Fruit fly (Drosophila melanogaster) whole organism, embryonic: Measurements from ENCODE around the gene Arpc3A.

Source experiments
- Asciz ChIP-seq: fragments of 200-800 bp; sonication (Bioruptor generic); optimal IDR thresholded peaks from 2 replicates; lab custom pipeline; 2017; ENCODE audit warnings: missing biosample characterization, mild to moderate bottlenecking, missing genetic modification characterization, missing genetic modification reagents
- CG10147 ChIP-seq: fragments of 200-800 bp; sonication (Bioruptor generic); optimal IDR thresholded peaks from 2 replicates; lab custom pipeline; 2019; ENCODE audit warnings: missing biosample characterization, mild to moderate bottlenecking, missing genetic modification characterization, moderate library complexity
- CG1024 ChIP-seq: fragments of 200-800 bp; sonication (Bioruptor generic); IDR thresholded peaks from 2 replicates; pipeline ENCODE4 v1.3.6; 2022; ENCODE audit warnings: missing biosample characterization, missing genetic modification characterization
- CG11560 ChIP-seq: fragments of 200-800 bp; sonication (Bioruptor generic); IDR thresholded peaks from 3 replicates; pipeline ENCODE4 v1.3.6; 2022; ENCODE audit warnings: missing biosample characterization, missing genetic modification characterization
- CG11695 ChIP-seq: fragments of 200-800 bp; sonication (Bioruptor generic); IDR thresholded peaks from 3 replicates; pipeline ENCODE4 v1.3.6; 2022; ENCODE audit warnings: missing biosample characterization, missing genetic modification characterization
- CG12299 ChIP-seq: fragments of 200-800 bp; sonication (Bioruptor generic); optimal IDR thresholded peaks from 2 replicates; lab custom pipeline; 2018; ENCODE audit warnings: missing biosample characterization, mild to moderate bottlenecking, missing genetic modification characterization
- CG14441 ChIP-seq: fragments of 200-800 bp; sonication (Bioruptor generic); IDR thresholded peaks from 2 replicates; pipeline ENCODE4 v1.3.6; 2022; ENCODE audit warnings: missing biosample characterization, missing genetic modification characterization
- CG14860 ChIP-seq: fragments of 200-800 bp; sonication (Bioruptor generic); IDR thresholded peaks from 3 replicates; pipeline ENCODE4 v1.3.6; 2022; ENCODE audit warnings: missing biosample characterization, missing genetic modification characterization; ENCODE audit not compliant: partially characterized antibody
- CG16813 ChIP-seq: fragments of 200-800 bp; sonication (Bioruptor generic); IDR thresholded peaks from 3 replicates; pipeline ENCODE4 v1.3.6; 2022; ENCODE audit warnings: missing biosample characterization, missing genetic modification characterization; ENCODE audit not compliant: partially characterized antibody
- CG18476 ChIP-seq: fragments of 200-800 bp; sonication (Bioruptor generic); optimal IDR thresholded peaks from 2 replicates; lab custom pipeline; 2016; ENCODE audit warnings: missing biosample characterization, mild to moderate bottlenecking, missing genetic modification characterization
- CG2120 ChIP-seq: fragments of 200-800 bp; sonication (Bioruptor generic); optimal IDR thresholded peaks from 3 replicates; lab custom pipeline; 2016; ENCODE audit warnings: missing biosample characterization, missing genetic modification characterization
- CG2199 ChIP-seq: fragments of 200-800 bp; sonication (Bioruptor generic); IDR thresholded peaks from 3 replicates; pipeline ENCODE4 v1.3.6; 2022; ENCODE audit warnings: missing biosample characterization, missing genetic modification characterization
- CG31441 ChIP-seq: fragments of 200-800 bp; sonication (Bioruptor generic); IDR thresholded peaks from 2 replicates; pipeline ENCODE4 v1.3.6; 2022; ENCODE audit warnings: missing biosample characterization, missing genetic modification characterization
- CG34376 ChIP-seq: fragments of 200-800 bp; sonication (Bioruptor generic); optimal IDR thresholded peaks from 2 replicates; lab custom pipeline; 2018; ENCODE audit warnings: missing biosample characterization, mild to moderate bottlenecking, missing genetic modification characterization
- CG34422 ChIP-seq: fragments of 200-800 bp; sonication (Bioruptor generic); IDR thresholded peaks from 3 replicates; pipeline ENCODE4 v1.3.6; 2022; ENCODE audit warnings: missing biosample characterization, missing genetic modification characterization
- CG42726 ChIP-seq: fragments of 200-800 bp; sonication (Bioruptor generic); IDR thresholded peaks from 2 replicates; pipeline ENCODE4 v1.3.6; 2022; ENCODE audit warnings: missing biosample characterization, missing genetic modification characterization; ENCODE audit not compliant: partially characterized antibody
- CG4730 ChIP-seq: fragments of 200-800 bp; sonication (Bioruptor generic); IDR thresholded peaks from 2 replicates; pipeline ENCODE4 v1.3.6; 2022; ENCODE audit warnings: missing biosample characterization, missing genetic modification characterization
- CG4820 ChIP-seq: fragments of 200-800 bp; sonication (Bioruptor generic); optimal IDR thresholded peaks from 3 replicates; lab custom pipeline; 2016; ENCODE audit warnings: missing biosample characterization, missing genetic modification characterization
- CG6765 ChIP-seq: fragments of 200-800 bp; sonication (Bioruptor generic); optimal IDR thresholded peaks from 3 replicates; lab custom pipeline; 2017; ENCODE audit warnings: missing biosample characterization, mild to moderate bottlenecking, missing genetic modification characterization
- CG7372 ChIP-seq: fragments of 200-800 bp; sonication (Bioruptor generic); IDR thresholded peaks from 2 replicates; pipeline ENCODE4 v1.3.6; 2022; ENCODE audit warnings: missing biosample characterization, missing genetic modification characterization
- CG7745 ChIP-seq: fragments of 200-800 bp; sonication (Bioruptor generic); optimal IDR thresholded peaks from 2 replicates; lab custom pipeline; 2018; ENCODE audit warnings: missing biosample characterization, mild to moderate bottlenecking, missing genetic modification characterization, moderate library complexity
- CG8765 ChIP-seq: fragments of 200-800 bp; sonication (Bioruptor generic); IDR thresholded peaks from 2 replicates; pipeline ENCODE4 v1.3.6; 2022; ENCODE audit warnings: missing biosample characterization, missing genetic modification characterization
- Camta ChIP-seq: fragments of 200-800 bp; sonication (Bioruptor generic); optimal IDR thresholded peaks from 2 replicates; lab custom pipeline; 2016; ENCODE audit warnings: missing biosample characterization, missing genetic modification characterization
- Dbx ChIP-seq: fragments of 200-800 bp; sonication (Bioruptor generic); IDR thresholded peaks from 3 replicates; pipeline ENCODE4 v1.3.6; 2022; ENCODE audit warnings: missing biosample characterization, missing genetic modification characterization
- Dll ChIP-seq: fragments of 200-800 bp; sonication (Bioruptor generic); IDR thresholded peaks from 4 replicates; pipeline ENCODE4 v1.3.6; 2022; ENCODE audit warnings: missing biosample characterization, missing genetic modification characterization; ENCODE audit not compliant: partially characterized antibody
- E2f1 ChIP-seq: fragments of 200-800 bp; sonication (Bioruptor generic); IDR thresholded peaks from 2 replicates; pipeline ENCODE4 v1.3.6; 2022; ENCODE audit warnings: missing biosample characterization, missing genetic modification characterization
- Fer1 ChIP-seq: fragments of 200-800 bp; sonication (Bioruptor generic); optimal IDR thresholded peaks from 2 replicates; lab custom pipeline; 2017; ENCODE audit warnings: missing biosample characterization, mild to moderate bottlenecking, missing genetic modification characterization
- Fer2 ChIP-seq: fragments of 200-800 bp; sonication (Bioruptor generic); optimal IDR thresholded peaks from 2 replicates; lab custom pipeline; 2018; ENCODE audit warnings: missing biosample characterization, mild to moderate bottlenecking, missing genetic modification characterization, moderate library complexity
- HLH3B ChIP-seq: fragments of 200-800 bp; sonication (Bioruptor generic); IDR thresholded peaks from 2 replicates; pipeline ENCODE4 v1.3.6; 2022; ENCODE audit warnings: missing biosample characterization, missing genetic modification characterization
- Hmr ChIP-seq: fragments of 200-800 bp; sonication (Bioruptor generic); optimal IDR thresholded peaks from 3 replicates; lab custom pipeline; 2017; ENCODE audit warnings: mild to moderate bottlenecking, missing biosample characterization, missing genetic modification reagents, missing genetic modification characterization
- Hsf ChIP-seq: fragments of 200-800 bp; sonication (Bioruptor generic); optimal IDR thresholded peaks from 3 replicates; lab custom pipeline; 2016; ENCODE audit warnings: missing biosample characterization, missing genetic modification characterization
- Myb ChIP-seq: fragments of 200-800 bp; sonication (Bioruptor generic); optimal IDR thresholded peaks from 2 replicates; lab custom pipeline; 2016; ENCODE audit warnings: missing biosample characterization, missing genetic modification characterization
- Sry-β ChIP-seq: fragments of 200-800 bp; sonication (Bioruptor generic); optimal IDR thresholded peaks from 2 replicates; lab custom pipeline; 2018; ENCODE audit warnings: missing biosample characterization, mild to moderate bottlenecking, missing genetic modification characterization, moderate library complexity
- Sry-δ ChIP-seq: fragments of 200-800 bp; sonication (Bioruptor generic); optimal IDR thresholded peaks from 2 replicates; lab custom pipeline; 2016; ENCODE audit warnings: missing biosample characterization, missing genetic modification characterization
- amos ChIP-seq: fragments of 200-800 bp; sonication (Bioruptor generic); IDR thresholded peaks from 2 replicates; pipeline ENCODE4 v1.3.6; 2022; ENCODE audit warnings: missing biosample characterization, missing genetic modification characterization; ENCODE audit not compliant: partially characterized antibody
- dysf ChIP-seq: fragments of 200-800 bp; sonication (Bioruptor generic); IDR thresholded peaks from 3 replicates; pipeline ENCODE4 v1.3.6; 2022; ENCODE audit warnings: missing biosample characterization, missing genetic modification characterization
- ftz-f1 ChIP-seq: fragments of 200-800 bp; sonication (Bioruptor generic); optimal IDR thresholded peaks from 2 replicates; lab custom pipeline; 2016; ENCODE audit warnings: missing biosample characterization, missing genetic modification characterization
- gcm2 ChIP-seq: fragments of 200-800 bp; sonication (Bioruptor generic); optimal IDR thresholded peaks from 2 replicates; lab custom pipeline; 2016; ENCODE audit warnings: missing biosample characterization, missing genetic modification characterization
- gsb-n ChIP-seq: fragments of 200-800 bp; sonication (Bioruptor generic); optimal IDR thresholded peaks from 3 replicates; lab custom pipeline; 2018; ENCODE audit warnings: missing biosample characterization, mild to moderate bottlenecking, missing genetic modification characterization
- hb ChIP-seq: fragments of 200-800 bp; sonication (Bioruptor generic); IDR thresholded peaks from 3 replicates; pipeline ENCODE4 v1.3.6; 2022; ENCODE audit warnings: missing biosample characterization, missing genetic modification characterization; ENCODE audit not compliant: partially characterized antibody
- insv ChIP-seq, 2 experiments: fragments of 200-800 bp; sonication (Bioruptor generic); optimal IDR thresholded peaks; 3 replicates each; lab custom pipeline; 2016 to 2018; ENCODE audit warnings: missing biosample characterization in 2 of 2, missing genetic modification characterization in 2 of 2
- inv ChIP-seq: fragments of 200-800 bp; sonication (Bioruptor generic); IDR thresholded peaks from 2 replicates; pipeline ENCODE4 v1.3.6; 2022; ENCODE audit warnings: missing biosample characterization, missing genetic modification characterization; ENCODE audit not compliant: partially characterized antibody
- oc ChIP-seq: fragments of 200-800 bp; sonication (Bioruptor generic); optimal IDR thresholded peaks from 2 replicates; lab custom pipeline; 2018; ENCODE audit warnings: missing biosample characterization, mild to moderate bottlenecking, missing genetic modification characterization, moderate library complexity
- pnt ChIP-seq: fragments of 200-800 bp; sonication (Bioruptor generic); optimal IDR thresholded peaks from 3 replicates; lab custom pipeline; 2016; ENCODE audit warnings: missing biosample characterization, missing genetic modification characterization
- slbo ChIP-seq: fragments of 200-800 bp; sonication (Bioruptor generic); IDR thresholded peaks from 2 replicates; pipeline ENCODE4 v1.3.6; 2022; ENCODE audit warnings: missing biosample characterization, missing genetic modification characterization
- tin ChIP-seq: fragments of 200-800 bp; sonication (Bioruptor generic); optimal IDR thresholded peaks from 3 replicates; lab custom pipeline; 2016; ENCODE audit warnings: missing biosample characterization, missing genetic modification characterization
- vnd ChIP-seq: fragments of 200-800 bp; sonication (Bioruptor generic); IDR thresholded peaks from 3 replicates; pipeline ENCODE4 v1.3.6; 2022; ENCODE audit warnings: missing biosample characterization, missing genetic modification characterization; ENCODE audit not compliant: partially characterized antibody

Gene Arpc3A

DNA sequence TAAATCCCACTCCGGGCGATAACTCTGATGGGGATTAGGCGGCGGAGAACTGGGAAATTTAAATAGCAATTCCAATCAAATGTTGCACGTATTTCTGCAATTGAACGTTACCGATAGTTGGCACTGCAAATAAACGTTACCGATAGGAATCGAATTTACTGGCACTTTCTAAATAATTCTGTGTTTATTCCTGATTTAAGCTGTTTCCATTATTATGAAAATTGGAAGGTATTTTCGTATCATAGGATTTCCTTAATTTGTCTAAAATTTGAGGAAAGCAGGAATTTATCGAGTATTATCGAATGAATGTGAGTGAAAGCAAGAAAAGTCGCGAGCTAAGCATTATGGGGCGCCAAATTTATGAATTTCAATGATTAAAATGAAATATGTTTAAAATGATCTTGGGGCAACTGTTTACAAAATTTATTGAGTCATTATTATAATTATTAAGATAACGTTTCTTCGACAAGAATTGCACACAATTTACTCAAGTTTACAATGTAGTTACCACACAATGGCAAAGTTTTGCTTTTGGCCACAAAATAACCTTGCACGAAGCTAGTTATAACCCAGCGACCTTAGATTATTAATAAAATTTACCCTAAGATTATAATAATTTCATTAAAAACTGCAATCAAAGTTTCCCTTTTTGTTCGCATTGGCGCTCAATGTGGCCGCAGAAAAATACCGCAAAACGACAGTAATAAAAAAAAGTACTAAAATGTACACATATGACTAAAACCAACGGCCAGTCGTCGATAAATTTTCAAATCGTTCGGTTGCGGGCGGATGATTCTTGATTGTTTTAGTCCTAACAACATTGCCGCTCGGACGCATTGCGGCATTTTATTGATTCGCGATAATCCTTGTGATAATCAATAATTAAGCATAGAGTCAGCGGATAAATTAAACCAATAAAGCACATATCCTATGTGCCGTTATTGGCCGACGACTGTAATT, 30.7 kb upstream of the Arpc3A start, which contains the start of gene alpha-Man-IIb (continued):
- TF ChIP-seq gcm2 (GFP tag; lab: Kevin White, UChicago) (no peak), CG1024 (GFP tag; lab: Robert Waterston, UW) (peak; percentile 48), HLH3B (GFP tag; lab: Robert Waterston, UW) (peak; percentile 17; the same call in 1 of the 2 replicates), Fer1 (GFP tag; lab: Kevin White, UChicago) (peak; percentile 4), Hsf (peak; percentile 9), CG6765 (peak; percentile 31), vnd (GFP tag; lab: Robert Waterston, UW) (peak; percentile 80), CG4820 (peak; percentile 20), ftz-f1 (GFP tag; lab: Kevin White, UChicago) (peak; percentile 2), Dll (GFP tag; lab: Robert Waterston, UW) (peak; percentile 92), gsb-n (tag; lab: Kevin White, UChicago) (peak; percentile 55), CG34422 (GFP tag; lab: Robert Waterston, UW) (peak; percentile 84; the same call in 1 of the 3 replicates), CG42726 (GFP tag; lab: Robert Waterston, UW) (peak; percentile 62; the same call in 1 of the 2 replicates), inv (GFP tag; lab: Robert Waterston, UW) (peak; percentile 58), CG16813 (peak; percentile 69; the same call in 2 of the 3 replicates), pnt (no peak), oc (tag; lab: Kevin White, UChicago) (peak; percentile 28), E2f1 (GFP tag; lab: Robert Waterston, UW) (no peak), Dbx (GFP tag; lab: Robert Waterston, UW) (peak; percentile 46; the same call in 1 of the 3 replicates), Asciz (GFP tag; lab: Kevin White, UChicago) (peak; percentile 23), CG2199 (peak; percentile 74; the same call in 2 of the 3 replicates), CG31441 (GFP tag; lab: Robert Waterston, UW) (peak; percentile 30; the same call in 1 of the 2 replicates), CG12299 (tag; lab: Kevin White, UChicago) (peak; percentile 52), CG2120 (GFP tag; lab: Kevin White, UChicago) (peak; percentile 9), dysf (0 out of 3 replicates have a peak, but pooled peaks have one; percentile 26), CG14860 (peak; percentile 62; the same call in 2 of the 3 replicates), CG11695 (GFP tag; lab: Robert Waterston, UW) (no peak), insv (GFP tag; optimal IDR thresholded peaks at IDR 0.05; lab: Kevin White, UChicago) (peak in 1 of 2 experiments; percentile 5), CG4730 (GFP tag; lab: Robert Waterston, UW) (no peak), CG11560 (peak; percentile 98), CG14441 (peak; percentile 41; the same call in 1 of the 2 replicates), Myb (GFP tag; lab: Kevin White, UChicago) (peak; percentile 59), tin (GFP tag; lab: Kevin White, UChicago) (peak; percentile 15), CG10147 (GFP tag; lab: Kevin White, UChicago) (no peak), CG7372 (GFP tag; lab: Robert Waterston, UW) (no peak), CG8765 (GFP tag; lab: Robert Waterston, UW) (no peak), Fer2 (tag; lab: Kevin White, UChicago) (no peak), amos (GFP tag; lab: Robert Waterston, UW) (peak; percentile 71), hb (GFP tag; lab: Robert Waterston, UW) (peak; percentile 71; the same call in 2 of the 3 replicates), slbo (GFP tag; lab: Robert Waterston, UW) (peak; percentile 50; the same call in 1 of the 2 replicates), CG18476 (GFP tag; lab: Kevin White, UChicago) (peak; percentile 4), CG34376 (peak; percentile 29), Sry-β (no peak), Camta (peak; percentile 22), Hmr (peak; percentile 52), Sry-δ (peak; percentile 64), CG7745 (tag; lab: Kevin White, UChicago) (no peak)
